Worm (Caenorhabditis elegans) whole organism, dauer: ENCODE measurements around the gene fbf-1.

Experiments used
- unc-62 ChIP-seq: sonication (generic microtip); optimal IDR thresholded peaks from 2 replicates; lab custom pipeline; 2017; ENCODE audit warnings: missing biosample characterization, missing genetic modification reagents, missing genetic modification characterization

Gene fbf-1

ce11 chrII:6091380-6091779, 10.7 kb upstream of the fbf-1 start, which contains the start of the genes fbf-2 and nspg-3:
fbf-2 (minus strand) TSS chrII:6091480.
nspg-3 (plus strand) TSS chrII:6091767.
- TF ChIP-seq unc-62 (GFP tag; lab: Kevin White, UChicago): no peak

ce11 chrII:6082620-6083019, 2.0 kb upstream of the fbf-1 start, which contains the start of gene F21H12.3:
F21H12.3 (plus strand) TSS chrII:6082920.
- no peak for TF ChIP-seq unc-62 (GFP tag; lab: Kevin White, UChicago)

- no peak for TF ChIP-seq unc-62 (GFP tag; lab: Kevin White, UChicago)
Measured at ce11 chrII:6077604-6078003, 3.0 kb downstream of the fbf-1 start, which contains the start of gene H12I13.6. H12I13.6 (plus strand) TSS chrII:6077904.

- TF ChIP-seq unc-62 (GFP tag; lab: Kevin White, UChicago): no peak
Measured at ce11 chrII:6067066-6067465, 13.6 kb downstream of the fbf-1 start, which contains the start of gene H12I13.1. H12I13.1 (minus strand) TSS chrII:6067166.

ce11 chrII:6061495-6061894, 19.1 kb downstream of the fbf-1 start:
- TF ChIP-seq unc-62 (GFP tag; lab: Kevin White, UChicago): no peak

- TF ChIP-seq unc-62 (GFP tag; lab: Kevin White, UChicago): no peak
Measured at ce11 chrII:6055927-6056326, 24.7 kb downstream of the fbf-1 start, which contains the start of gene R12C12.7. R12C12.7 (minus strand) TSS chrII:6055985.

ce11 chrII:6050120-6050519, 30.5 kb downstream of the fbf-1 start, which contains the start of gene gldc-1:
gldc-1 (plus strand) TSS chrII:6050420.
- no peak for TF ChIP-seq unc-62 (GFP tag; lab: Kevin White, UChicago)

- TF ChIP-seq unc-62 (GFP tag; lab: Kevin White, UChicago): no peak
Measured at ce11 chrII:6049546-6049945, 31.1 kb downstream of the fbf-1 start.

DNA sequence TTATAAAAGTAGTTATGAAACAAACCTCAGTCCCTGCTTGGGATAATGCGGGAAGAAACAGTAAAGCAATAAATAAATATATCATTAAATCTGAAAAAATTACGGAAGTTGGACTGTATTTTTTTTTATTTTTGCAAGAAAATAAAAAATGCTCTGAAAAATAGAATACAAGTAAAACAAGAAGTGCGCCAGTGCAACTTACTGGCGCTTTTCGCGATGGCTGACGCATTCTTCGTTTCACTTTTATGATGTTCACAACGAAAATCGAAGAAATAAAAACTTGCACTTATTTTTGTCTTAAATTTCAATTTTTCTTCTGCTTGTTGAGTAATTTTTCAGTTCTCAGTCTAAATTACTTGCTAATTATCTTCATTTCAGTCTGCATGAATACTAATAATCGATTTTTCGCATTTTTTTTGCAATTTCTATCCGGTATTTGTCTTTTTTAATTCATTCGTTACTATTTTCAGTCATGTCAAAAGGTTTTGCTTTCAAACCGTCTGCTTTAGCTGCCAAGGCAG, 32.9 kb downstream of the fbf-1 start, which contains the start of the genes R12C12.6 and ran-5:
R12C12.6 (minus strand) TSS at position 229 of the 521 bp plus-strand sequence.
ran-5 (plus strand) TSS at position 471 of the 521 bp plus-strand sequence.
- TF ChIP-seq unc-62 (GFP tag; lab: Kevin White, UChicago): no peak

ce11 chrII:6046023-6046631, 34.5 kb downstream of the fbf-1 start:
- no peak for TF ChIP-seq unc-62 (GFP tag; lab: Kevin White, UChicago)

DNA sequence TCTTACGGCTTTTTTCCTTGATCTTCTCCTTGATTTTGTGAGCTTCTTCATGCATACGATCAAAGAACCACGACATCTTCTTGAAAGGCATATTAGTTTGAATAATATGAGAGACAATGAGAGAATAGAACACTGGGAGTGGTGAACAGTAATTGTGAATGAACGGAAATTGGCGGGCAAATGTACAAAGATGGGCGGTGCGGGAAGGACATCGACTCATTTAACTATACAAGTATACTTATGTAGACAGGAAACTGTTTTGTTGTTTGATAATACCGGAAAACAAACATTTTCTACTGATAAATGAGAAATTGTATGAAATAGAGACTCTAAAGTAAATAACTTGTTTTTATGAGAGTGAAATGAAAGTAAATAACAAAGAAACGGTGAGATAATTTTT, 35.6 kb downstream of the fbf-1 start, which contains the start of gene R12C12.5:
R12C12.5 (minus strand) TSS at position 101 of the 400 bp plus-strand sequence.
- no peak for TF ChIP-seq unc-62 (GFP tag; lab: Kevin White, UChicago)

ce11 chrII:6043166-6043565, 37.5 kb downstream of the fbf-1 start, which contains the start of gene R12C12.10:
R12C12.10 (minus strand) TSS chrII:6043266.
- TF ChIP-seq unc-62 (GFP tag; lab: Kevin White, UChicago): no peak

DNA sequence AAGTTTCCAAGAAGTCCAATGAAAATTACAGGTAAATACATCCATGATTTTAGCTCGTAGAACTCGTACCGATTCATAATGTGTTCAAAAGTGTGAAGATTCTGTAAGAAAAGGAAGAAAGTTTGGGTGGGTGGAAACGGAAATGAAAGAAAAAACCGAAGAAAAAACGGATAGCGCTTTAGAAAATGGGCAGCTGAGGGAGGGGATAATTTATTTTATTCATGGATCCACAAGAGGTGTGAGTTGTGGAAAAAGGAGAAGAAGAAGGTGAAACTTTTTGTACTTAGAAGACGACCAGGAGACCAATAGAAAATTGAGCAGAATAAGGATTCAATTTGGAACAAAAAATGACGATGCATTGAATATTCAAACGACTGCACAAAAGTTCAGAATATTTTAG, 49.5 kb downstream of the fbf-1 start, which contains the start of gene frpr-16:
frpr-16 (minus strand) TSS at position 101 of the 400 bp plus-strand sequence.
- TF ChIP-seq unc-62 (GFP tag; lab: Kevin White, UChicago): no peak

DNA sequence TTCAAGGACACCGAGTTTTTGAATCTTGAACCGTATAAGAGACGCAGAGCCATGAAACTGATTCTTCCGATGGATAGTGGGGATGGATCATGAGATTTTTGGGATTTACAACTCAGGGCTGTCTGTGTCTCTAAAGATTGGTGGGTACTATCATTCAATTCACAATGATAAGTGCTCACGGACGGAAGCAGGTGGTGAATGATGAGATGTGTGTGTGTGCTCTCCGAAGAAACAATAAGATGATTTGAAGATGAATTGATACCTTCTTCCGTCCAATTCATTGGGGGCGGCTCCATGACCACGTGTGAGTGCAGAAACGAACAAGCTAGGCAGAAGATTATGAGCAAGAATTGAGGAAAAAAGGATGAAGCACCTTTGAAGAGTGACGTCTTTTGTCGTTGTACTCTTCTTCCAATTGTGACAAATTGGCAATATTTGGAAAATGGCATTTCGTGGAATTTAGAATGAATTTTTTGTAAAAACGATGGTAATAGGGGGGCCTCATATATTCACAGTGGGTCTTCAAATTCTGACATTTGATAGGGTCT, 52.0 kb downstream of the fbf-1 start:
- no peak for TF ChIP-seq unc-62 (GFP tag; lab: Kevin White, UChicago)
